Fruit fly (Drosophila melanogaster) whole organism, embryonic: Measurements from ENCODE around the gene Cyp4d20.

ENCODE experiments used
- B-H1 ChIP-seq: fragments of 200-800 bp; sonication (Bioruptor generic); IDR thresholded peaks from 3 replicates; pipeline ENCODE4 v1.3.6; 2022; ENCODE audit warnings: missing biosample characterization, missing genetic modification characterization
- Blimp-1 ChIP-seq: fragments of 200-800 bp; sonication (Bioruptor generic); optimal IDR thresholded peaks from 3 replicates; lab custom pipeline; 2018; ENCODE audit warnings: missing biosample characterization, missing genetic modification characterization, mild to moderate bottlenecking, moderate library complexity, missing genetic modification reagents
- CG10209 ChIP-seq: fragments of 200-800 bp; sonication (Bioruptor generic); optimal IDR thresholded peaks from 3 replicates; lab custom pipeline; 2017; ENCODE audit warnings: missing biosample characterization, mild to moderate bottlenecking, missing genetic modification characterization, missing genetic modification reagents
- CG11504 ChIP-seq: fragments of 200-800 bp; sonication (Bioruptor generic); optimal IDR thresholded peaks from 3 replicates; lab custom pipeline; 2019; ENCODE audit warnings: missing biosample characterization, mild to moderate bottlenecking, missing genetic modification characterization, moderate library complexity
- CG13296 ChIP-seq: fragments of 200-800 bp; sonication (Bioruptor generic); optimal IDR thresholded peaks from 3 replicates; lab custom pipeline; 2018; ENCODE audit warnings: missing biosample characterization, mild to moderate bottlenecking, missing genetic modification characterization
- CG14050 ChIP-seq: fragments of 200-800 bp; sonication (Bioruptor generic); IDR thresholded peaks from 3 replicates; pipeline ENCODE4 v1.3.6; 2022; ENCODE audit warnings: missing biosample characterization, missing genetic modification characterization
- CG1529 ChIP-seq: fragments of 200-800 bp; sonication (Bioruptor generic); optimal IDR thresholded peaks from 3 replicates; lab custom pipeline; 2018; ENCODE audit warnings: missing biosample characterization, missing genetic modification characterization
- CG15601 ChIP-seq: fragments of 200-800 bp; sonication (Bioruptor generic); optimal IDR thresholded peaks from 3 replicates; lab custom pipeline; 2019; ENCODE audit warnings: missing biosample characterization, mild to moderate bottlenecking, missing genetic modification characterization, moderate library complexity
- CG1602 ChIP-seq: fragments of 200-800 bp; sonication (Bioruptor generic); optimal IDR thresholded peaks from 3 replicates; lab custom pipeline; 2016; ENCODE audit warnings: missing biosample characterization, missing genetic modification characterization
- CG31441 ChIP-seq: fragments of 200-800 bp; sonication (Bioruptor generic); IDR thresholded peaks from 2 replicates; pipeline ENCODE4 v1.3.6; 2022; ENCODE audit warnings: missing biosample characterization, missing genetic modification characterization
- CG32532 ChIP-seq: fragments of 200-800 bp; sonication (Bioruptor generic); IDR thresholded peaks from 2 replicates; pipeline ENCODE4 v1.3.6; 2022; ENCODE audit warnings: missing biosample characterization, missing genetic modification characterization
- CG5953 ChIP-seq: fragments of 200-800 bp; sonication (Bioruptor generic); IDR thresholded peaks from 2 replicates; pipeline ENCODE4 v1.3.6; 2022; ENCODE audit warnings: missing biosample characterization, missing genetic modification characterization
- CG7928 ChIP-seq: fragments of 200-800 bp; sonication (Bioruptor generic); optimal IDR thresholded peaks from 2 replicates; lab custom pipeline; 2017; ENCODE audit warnings: missing biosample characterization, mild to moderate bottlenecking, missing genetic modification characterization
- CG8089 ChIP-seq: fragments of 200-800 bp; sonication (Bioruptor generic); optimal IDR thresholded peaks from 3 replicates; lab custom pipeline; 2016; ENCODE audit warnings: missing biosample characterization, missing genetic modification characterization
- CTCF ChIP-seq: fragments of 200-800 bp; sonication (Bioruptor generic); optimal IDR thresholded peaks from 2 replicates; lab custom pipeline; 2017; ENCODE audit warnings: missing biosample characterization, mild to moderate bottlenecking, missing genetic modification characterization, moderate library complexity
- CoRest ChIP-seq: fragments of 200-800 bp; sonication (Bioruptor generic); optimal IDR thresholded peaks from 3 replicates; lab custom pipeline; 2018; ENCODE audit warnings: missing biosample characterization, mild to moderate bottlenecking, missing genetic modification characterization, moderate library complexity
- D19A ChIP-seq: fragments of 200-800 bp; optimal IDR thresholded peaks from 3 replicates; lab custom pipeline; 2019; ENCODE audit warnings: missing biosample characterization, mild to moderate bottlenecking, missing genetic modification characterization, moderate library complexity
- D19B ChIP-seq: fragments of 200-800 bp; sonication (Bioruptor generic); optimal IDR thresholded peaks from 2 replicates; lab custom pipeline; 2017; ENCODE audit warnings: missing biosample characterization, mild to moderate bottlenecking, missing genetic modification characterization
- ERR ChIP-seq: fragments of 200-800 bp; sonication (Bioruptor generic); optimal IDR thresholded peaks from 2 replicates; lab custom pipeline; 2016; ENCODE audit warnings: missing biosample characterization, missing genetic modification characterization
- Ets65A ChIP-seq: fragments of 200-800 bp; sonication (Bioruptor generic); peaks from one replicate; lab custom pipeline; 2016; ENCODE audit warnings: missing biosample characterization, missing genetic modification characterization
- Hmx ChIP-seq: fragments of 200-800 bp; sonication (Bioruptor generic); optimal IDR thresholded peaks from 2 replicates; lab custom pipeline; 2016; ENCODE audit warnings: missing biosample characterization, missing genetic modification characterization
- Lhr ChIP-seq: fragments of 200-800 bp; sonication (Bioruptor generic); optimal IDR thresholded peaks from 3 replicates; lab custom pipeline; 2017; ENCODE audit warnings: mild to moderate bottlenecking, missing biosample characterization, missing genetic modification reagents, missing genetic modification characterization
- NC2α ChIP-seq: fragments of 200-800 bp; sonication (Bioruptor generic); optimal IDR thresholded peaks from 2 replicates; lab custom pipeline; 2016; ENCODE audit warnings: missing biosample characterization, missing genetic modification characterization
- PHDP ChIP-seq: fragments of 200-800 bp; sonication (Bioruptor generic); optimal IDR thresholded peaks from 3 replicates; lab custom pipeline; 2018; ENCODE audit warnings: missing biosample characterization, mild to moderate bottlenecking, missing genetic modification characterization, moderate library complexity
- Poxn ChIP-seq: fragments of 200-800 bp; sonication (Bioruptor generic); IDR thresholded peaks from 2 replicates; pipeline ENCODE4 v1.3.6; 2022; ENCODE audit warnings: missing biosample characterization, missing genetic modification characterization
- Sox102F ChIP-seq: fragments of 200-800 bp; sonication (Bioruptor generic); optimal IDR thresholded peaks from 2 replicates; lab custom pipeline; 2018; ENCODE audit warnings: missing biosample characterization, mild to moderate bottlenecking, missing genetic modification characterization, moderate library complexity
- Xrp1 ChIP-seq: fragments of 200-800 bp; sonication (Bioruptor generic); IDR thresholded peaks from 2 replicates; pipeline ENCODE4 v1.3.6; 2022; ENCODE audit warnings: missing biosample characterization, missing genetic modification characterization
- amos ChIP-seq: fragments of 200-800 bp; sonication (Bioruptor generic); IDR thresholded peaks from 2 replicates; pipeline ENCODE4 v1.3.6; 2022; ENCODE audit warnings: missing biosample characterization, missing genetic modification characterization; ENCODE audit not compliant: partially characterized antibody
- ase ChIP-seq: fragments of 200-800 bp; sonication (Bioruptor generic); IDR thresholded peaks from 3 replicates; pipeline ENCODE4 v1.3.6; 2022; ENCODE audit warnings: missing biosample characterization, missing genetic modification characterization
- bigmax ChIP-seq: fragments of 200-800 bp; sonication (Bioruptor generic); optimal IDR thresholded peaks from 2 replicates; lab custom pipeline; 2018; ENCODE audit warnings: missing biosample characterization, mild to moderate bottlenecking, missing genetic modification characterization
- bowl ChIP-seq: fragments of 200-800 bp; sonication (Bioruptor generic); IDR thresholded peaks from 2 replicates; pipeline ENCODE4 v1.3.6; 2022; ENCODE audit warnings: missing biosample characterization, missing genetic modification characterization
- cwo ChIP-seq: fragments of 200-800 bp; sonication (Bioruptor generic); optimal IDR thresholded peaks from 3 replicates; lab custom pipeline; 2017; ENCODE audit warnings: missing biosample characterization, missing genetic modification characterization, mild to moderate bottlenecking, moderate library complexity, missing genetic modification reagents
- eve ChIP-seq, 2 experiments: fragments of >200 bp; optimal IDR thresholded peaks; 2 replicates each; lab custom pipeline; 2017; ENCODE audit warnings: missing biosample characterization in 2 of 2, missing genetic modification characterization in 2 of 2
- exex ChIP-seq: fragments of 200-800 bp; sonication (Bioruptor generic); optimal IDR thresholded peaks from 4 replicates; lab custom pipeline; 2018; ENCODE audit warnings: missing biosample characterization, mild to moderate bottlenecking, missing genetic modification characterization, moderate library complexity
- fd102C ChIP-seq: fragments of 200-800 bp; sonication (Bioruptor generic); optimal IDR thresholded peaks from 2 replicates; lab custom pipeline; 2018; ENCODE audit warnings: missing biosample characterization, mild to moderate bottlenecking, missing genetic modification characterization, moderate library complexity
- fru ChIP-seq: fragments of >200 bp; optimal IDR thresholded peaks from 2 replicates; lab custom pipeline; 2017
- gcm ChIP-seq: fragments of 200-800 bp; sonication (Bioruptor generic); optimal IDR thresholded peaks from 2 replicates; lab custom pipeline; 2019; ENCODE audit warnings: missing biosample characterization, mild to moderate bottlenecking, missing genetic modification characterization, moderate library complexity
- gem ChIP-seq: fragments of 200-800 bp; sonication (Bioruptor generic); optimal IDR thresholded peaks from 2 replicates; lab custom pipeline; 2019; ENCODE audit warnings: missing biosample characterization, mild to moderate bottlenecking, missing genetic modification characterization, moderate library complexity
- hkb ChIP-seq, 2 experiments: fragments of 200-800 bp in 1 of 2; fragments of >200 bp in 1 of 2; sonication (Bioruptor generic) in 1 of 2; IDR thresholded peaks in 1 of 2; optimal IDR thresholded peaks in 1 of 2; 2 replicates each; pipeline versions ENCODE4 v1.3.6 to Lab custom; 2017 to 2022; ENCODE audit warnings: missing biosample characterization in 1 of 2, missing genetic modification characterization in 1 of 2
- hth ChIP-seq: fragments of >200 bp; optimal IDR thresholded peaks from 2 replicates; lab custom pipeline; 2017; ENCODE audit warnings: inconsistent platforms
- jumu ChIP-seq: fragments of 200-800 bp; sonication (Bioruptor generic); optimal IDR thresholded peaks from 3 replicates; lab custom pipeline; 2016; ENCODE audit warnings: missing biosample characterization, missing genetic modification characterization
- lmd ChIP-seq: fragments of 200-800 bp; sonication (Bioruptor generic); IDR thresholded peaks from 2 replicates; pipeline ENCODE4 v1.3.6; 2022; ENCODE audit warnings: missing biosample characterization, missing genetic modification characterization
- nmo ChIP-seq: fragments of 200-800 bp; sonication (Bioruptor generic); optimal IDR thresholded peaks from 2 replicates; lab custom pipeline; 2018; ENCODE audit warnings: missing biosample characterization, mild to moderate bottlenecking, missing genetic modification characterization, moderate library complexity
- pb ChIP-seq: fragments of 200-800 bp; sonication (Bioruptor generic); optimal IDR thresholded peaks from 3 replicates; lab custom pipeline; 2016; ENCODE audit warnings: missing biosample characterization, missing genetic modification characterization
- phol ChIP-seq: fragments of 200-800 bp; sonication (Bioruptor generic); optimal IDR thresholded peaks from 3 replicates; lab custom pipeline; 2018; ENCODE audit warnings: missing biosample characterization, mild to moderate bottlenecking, missing genetic modification characterization, moderate library complexity
- salm ChIP-seq: fragments of 200-800 bp; sonication (Bioruptor generic); optimal IDR thresholded peaks from 2 replicates; lab custom pipeline; 2018; ENCODE audit warnings: missing biosample characterization, mild to moderate bottlenecking, missing genetic modification characterization
- shn ChIP-seq: fragments of 200-800 bp; sonication (Bioruptor generic); optimal IDR thresholded peaks from 3 replicates; lab custom pipeline; 2016; ENCODE audit warnings: missing biosample characterization, missing genetic modification characterization
- so ChIP-seq: fragments of 200-800 bp; sonication (Bioruptor generic); IDR thresholded peaks from 3 replicates; pipeline ENCODE4 v1.3.6; 2022; ENCODE audit warnings: missing biosample characterization, missing genetic modification characterization
- tgo ChIP-seq: fragments of 200-800 bp; sonication (Bioruptor generic); IDR thresholded peaks from 3 replicates; pipeline ENCODE4 v1.3.6; 2022; ENCODE audit warnings: missing biosample characterization, missing genetic modification characterization
- tx ChIP-seq: fragments of 200-800 bp; sonication (Bioruptor generic); optimal IDR thresholded peaks from 2 replicates; lab custom pipeline; 2016; ENCODE audit warnings: missing biosample characterization, missing genetic modification characterization
- wek ChIP-seq: fragments of 200-800 bp; sonication (Bioruptor generic); optimal IDR thresholded peaks from 3 replicates; lab custom pipeline; 2018; ENCODE audit warnings: missing biosample characterization, mild to moderate bottlenecking, missing genetic modification characterization, moderate library complexity

The Cyp4d20 gene

dm6 chr3L:2472302-2473016 is 5.8 kb downstream of the Cyp4d20 start (continued):
- TF ChIP-seq exex, result no peak
- TF ChIP-seq tgo (GFP tag; lab: Robert Waterston, UW), result peak; percentile 45; the same call in 2 of the 3 replicates
- TF ChIP-seq bigmax (GFP tag; lab: Kevin White, UChicago), result no peak
- no peak for TF ChIP-seq CTCF (GFP tag; lab: Kevin White, UChicago)
- TF ChIP-seq Sox102F (GFP tag; lab: Kevin White, UChicago), result peak; percentile 51
- TF ChIP-seq pb (GFP tag; lab: Kevin White, UChicago), result no peak
- no peak for TF ChIP-seq so (GFP tag; lab: Robert Waterston, UW)
- TF ChIP-seq CG8089 (GFP tag; lab: Kevin White, UChicago), result no peak
- TF ChIP-seq jumu, result no peak
- no peak for TF ChIP-seq CG7928 (GFP tag; lab: Kevin White, UChicago)
- peak; percentile 79 for TF ChIP-seq Ets65A (GFP tag; lab: Kevin White, UChicago)
- TF ChIP-seq wek (GFP tag; lab: Kevin White, UChicago), result no peak
- TF ChIP-seq CG1602 (GFP tag; lab: Kevin White, UChicago), result no peak
- no peak for TF ChIP-seq Hmx (GFP tag; lab: Kevin White, UChicago)
- TF ChIP-seq Blimp-1 (GFP tag; lab: Kevin White, UChicago), result peak; percentile 47
- TF ChIP-seq amos (GFP tag; lab: Robert Waterston, UW), result no peak
- no peak for TF ChIP-seq shn (GFP tag; lab: Kevin White, UChicago)
- no peak for TF ChIP-seq hkb (optimal IDR thresholded peaks at IDR 0.05; lab: Kevin White, UChicago)
- 0 out of 2 replicates have a peak, but pooled peaks have one; percentile 30 for TF ChIP-seq hkb (GFP tag; IDR thresholded peaks at IDR 0.05; lab: Robert Waterston, UW)
- TF ChIP-seq phol (tag; lab: Kevin White, UChicago), result peak; percentile 54
- TF ChIP-seq CG31441, result 0 out of 2 replicates have a peak, but pooled peaks have one; percentile 35
- no peak for TF ChIP-seq CG1529
- TF ChIP-seq hth, result no peak
- TF ChIP-seq ase (GFP tag; lab: Robert Waterston, UW), result peak; percentile 32; the same call in 1 of the 3 replicates
- peak; percentile 30 for TF ChIP-seq D19A
- TF ChIP-seq PHDP (tag; lab: Kevin White, UChicago), result no peak
- no peak for TF ChIP-seq CG5953
- peak; percentile 38; the same call in 1 of the 2 replicates for TF ChIP-seq Xrp1
- no peak for TF ChIP-seq Poxn (GFP tag; lab: Robert Waterston, UW)
- TF ChIP-seq CG32532, result no peak
- no peak for TF ChIP-seq CoRest
- TF ChIP-seq eve (GFP tag; optimal IDR thresholded peaks at IDR 0.05; lab: Kevin White, UChicago), result no peak
- peak; percentile 44 for TF ChIP-seq D19B
- TF ChIP-seq B-H1 (GFP tag; lab: Robert Waterston, UW), result peak; percentile 28; the same call in 1 of the 3 replicates
- TF ChIP-seq ERR (GFP tag; lab: Kevin White, UChicago), result no peak
- no peak for TF ChIP-seq salm (tag; lab: Kevin White, UChicago)
- TF ChIP-seq fd102C (GFP tag; lab: Kevin White, UChicago), result no peak
- no peak for TF ChIP-seq bowl (GFP tag; lab: Robert Waterston, UW)
- peak; percentile 8 for TF ChIP-seq nmo (GFP tag; lab: Kevin White, UChicago)
- no peak for TF ChIP-seq NC2α (GFP tag; lab: Kevin White, UChicago)
- peak; percentile 60 for TF ChIP-seq CG11504
- TF ChIP-seq cwo, result peak; percentile 24
- no peak for TF ChIP-seq CG13296 (GFP tag; lab: Kevin White, UChicago)
- peak; percentile 58 for TF ChIP-seq gem
- TF ChIP-seq CG14050 (GFP tag; lab: Robert Waterston, UW), result no peak
- TF ChIP-seq gcm, result no peak
- no peak for TF ChIP-seq CG15601
- TF ChIP-seq Lhr, result no peak
- peak; percentile 27; the same call in 1 of the 2 replicates for TF ChIP-seq lmd (GFP tag; lab: Robert Waterston, UW)
- TF ChIP-seq fru (lab: Kevin White, UChicago), result no peak
- TF ChIP-seq tx (GFP tag; lab: Kevin White, UChicago), result no peak
- no peak for TF ChIP-seq CG10209 (GFP tag; lab: Kevin White, UChicago)
